Fruit fly (Drosophila melanogaster) whole organism, adult: ENCODE measurements around the gene CG15385.

Source experiments
- CG11617 ChIP-seq: fragments of 200-800 bp; sonication (Bioruptor generic); optimal IDR thresholded peaks from 2 replicates; lab custom pipeline; 2017; ENCODE audit warnings: mild to moderate bottlenecking, missing biosample characterization, missing genetic modification reagents, missing genetic modification characterization
- CG12768 ChIP-seq: fragments of 200-800 bp; sonication (Bioruptor generic); optimal IDR thresholded peaks from 2 replicates; lab custom pipeline; 2017; ENCODE audit warnings: missing biosample characterization, missing genetic modification characterization, mild to moderate bottlenecking, moderate library complexity, missing genetic modification reagents
- CG14711 ChIP-seq: fragments of 200-800 bp; sonication (Bioruptor generic); optimal IDR thresholded peaks from 2 replicates; lab custom pipeline; 2018; ENCODE audit warnings: missing biosample characterization, mild to moderate bottlenecking, missing genetic modification characterization, moderate library complexity
- CG1620 ChIP-seq: fragments of 200-800 bp; sonication (Bioruptor generic); optimal IDR thresholded peaks from 2 replicates; lab custom pipeline; 2016; ENCODE audit warnings: missing biosample characterization, missing genetic modification characterization
- CG33017 ChIP-seq: fragments of 200-800 bp; sonication (Bioruptor generic); optimal IDR thresholded peaks from 2 replicates; lab custom pipeline; 2018; ENCODE audit warnings: missing biosample characterization, mild to moderate bottlenecking, missing genetic modification characterization, moderate library complexity
- CG5204 ChIP-seq: fragments of 200-800 bp; sonication (Bioruptor generic); optimal IDR thresholded peaks from 2 replicates; lab custom pipeline; 2016; ENCODE audit warnings: missing biosample characterization, missing genetic modification characterization
- CG7045 ChIP-seq: fragments of 200-800 bp; sonication (Bioruptor generic); optimal IDR thresholded peaks from 2 replicates; lab custom pipeline; 2017; ENCODE audit warnings: missing biosample characterization, mild to moderate bottlenecking, missing genetic modification characterization
- CG7101 ChIP-seq: fragments of 200-800 bp; sonication (Bioruptor generic); optimal IDR thresholded peaks from 2 replicates; lab custom pipeline; 2018; ENCODE audit warnings: missing biosample characterization, mild to moderate bottlenecking, missing genetic modification characterization, moderate library complexity
- Clk ChIP-seq: fragments of 200-800 bp; sonication (Bioruptor generic); optimal IDR thresholded peaks from 2 replicates; lab custom pipeline; 2017; ENCODE audit warnings: missing biosample characterization, missing genetic modification characterization
- Crg-1 ChIP-seq: fragments of 200-800 bp; sonication (Bioruptor generic); optimal IDR thresholded peaks from 2 replicates; lab custom pipeline; 2016; ENCODE audit warnings: missing biosample characterization, missing genetic modification characterization
- Hr96 ChIP-seq: fragments of 200-800 bp; sonication (Bioruptor generic); optimal IDR thresholded peaks from 2 replicates; lab custom pipeline; 2016; ENCODE audit warnings: missing biosample characterization, missing genetic modification characterization
- Mnt ChIP-seq: fragments of 200-800 bp; sonication (Bioruptor generic); optimal IDR thresholded peaks from 2 replicates; lab custom pipeline; 2016; ENCODE audit warnings: missing biosample characterization, mild to moderate bottlenecking, missing genetic modification characterization
- bab1 ChIP-seq: fragments of 200-800 bp; sonication (Bioruptor generic); optimal IDR thresholded peaks from 3 replicates; lab custom pipeline; 2019; ENCODE audit warnings: missing biosample characterization, mild to moderate bottlenecking, missing genetic modification characterization, moderate library complexity
- cic ChIP-seq: fragments of 200-800 bp; sonication (Bioruptor generic); optimal IDR thresholded peaks from 2 replicates; lab custom pipeline; 2017; ENCODE audit warnings: missing biosample characterization, mild to moderate bottlenecking, missing genetic modification characterization, moderate library complexity
- cnc ChIP-seq, 2 experiments: fragments of >200 bp; optimal IDR thresholded peaks; 2 replicates each; lab custom pipeline; 2017
- kay ChIP-seq: fragments of 200-800 bp; sonication (Bioruptor generic); peaks from one replicate; lab custom pipeline; 2016; ENCODE audit warnings: missing biosample characterization, missing genetic modification characterization, borderline replicate concordance
- ovo ChIP-seq: fragments of 200-800 bp; sonication (Bioruptor generic); optimal IDR thresholded peaks from 2 replicates; lab custom pipeline; 2016; ENCODE audit warnings: missing biosample characterization, missing genetic modification characterization
- pad ChIP-seq: fragments of 200-800 bp; sonication (Bioruptor generic); optimal IDR thresholded peaks from 3 replicates; lab custom pipeline; 2017; ENCODE audit warnings: missing biosample characterization, missing genetic modification characterization, mild to moderate bottlenecking, moderate library complexity, missing genetic modification reagents
- tj ChIP-seq: fragments of 200-800 bp; sonication (Bioruptor generic); optimal IDR thresholded peaks from 3 replicates; lab custom pipeline; 2017; ENCODE audit warnings: missing biosample characterization, mild to moderate bottlenecking, missing genetic modification characterization, moderate library complexity
- toe ChIP-seq: fragments of 200-800 bp; sonication (Bioruptor generic); optimal IDR thresholded peaks from 2 replicates; lab custom pipeline; 2016; ENCODE audit warnings: missing biosample characterization, missing genetic modification characterization

The CG15385 gene

DNA sequence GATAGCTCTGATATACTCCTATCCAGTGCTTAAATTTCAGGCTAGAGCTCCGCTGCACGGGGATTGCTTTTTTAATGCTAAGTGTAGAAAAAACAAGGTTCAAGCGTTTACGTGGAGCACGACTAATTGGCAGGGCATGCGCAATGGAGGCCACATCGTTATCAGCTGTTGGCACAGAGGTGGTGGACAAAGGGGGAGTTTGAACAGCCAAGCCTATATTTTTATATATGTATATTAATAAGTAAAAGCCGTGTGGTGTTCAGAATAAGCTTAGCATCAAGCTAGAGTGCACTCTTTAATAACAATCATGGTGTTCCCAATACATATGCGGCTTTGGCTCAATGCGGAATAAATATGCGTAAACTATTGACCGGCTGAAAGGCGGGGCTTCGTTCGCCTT, at the start of gene CG15385:
Gene CG15385, minus strand, starts transcription at position 94 of the 400 bp plus-strand sequence.
- TF ChIP-seq Hr96 (GFP tag; lab: Kevin White, UChicago) (no peak), bab1 (GFP tag; lab: Kevin White, UChicago) (no peak), Crg-1 (GFP tag; lab: Kevin White, UChicago) (no peak), cnc (optimal IDR thresholded peaks at IDR 0.05; lab: Kevin White, UChicago) (no peak), CG1620 (GFP tag; lab: Kevin White, UChicago) (no peak), pad (GFP tag; lab: Kevin White, UChicago) (no peak), CG11617 (GFP tag; lab: Kevin White, UChicago) (no peak), CG7101 (tag; lab: Kevin White, UChicago) (peak; percentile 10), Mnt (GFP tag; lab: Kevin White, UChicago) (peak; percentile 2), CG33017 (peak; percentile 47), toe (GFP tag; lab: Kevin White, UChicago) (no peak), CG7045 (GFP tag; lab: Kevin White, UChicago) (no peak), kay (GFP tag; lab: Kevin White, UChicago) (no peak), tj (no peak), Clk (GFP tag; lab: Kevin White, UChicago) (no peak), ovo (GFP tag; lab: Kevin White, UChicago) (no peak), CG5204 (GFP tag; lab: Kevin White, UChicago) (no peak), CG14711 (tag; lab: Kevin White, UChicago) (no peak), cic (peak; percentile 61), CG12768 (GFP tag; lab: Kevin White, UChicago) (peak; percentile 51)

DNA sequence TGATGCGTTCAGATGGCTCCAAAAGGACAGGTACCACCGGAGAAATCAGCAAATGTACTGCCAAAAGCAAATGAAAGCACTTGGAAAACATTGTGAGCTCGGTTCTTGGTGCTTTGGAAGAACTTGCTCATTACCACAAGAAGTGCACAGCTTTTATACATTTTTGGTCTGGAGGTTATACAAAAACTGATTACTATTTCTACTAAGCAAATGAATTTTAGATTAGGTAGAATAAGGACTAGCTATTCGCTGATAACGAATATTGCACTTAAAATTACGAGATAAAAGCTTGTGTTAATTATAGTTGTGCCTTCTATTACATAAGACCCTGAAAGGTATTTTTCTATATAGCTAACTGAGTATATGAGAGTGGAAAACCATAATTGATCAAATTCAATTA, 42.6 kb upstream of the CG15385 start, which contains the start of gene Send1:
Gene Send1, minus strand, starts transcription at position 101 of the 400 bp plus-strand sequence.
- no peak for TF ChIP-seq Hr96 (GFP tag; lab: Kevin White, UChicago)
- no peak for TF ChIP-seq cic
- no peak for TF ChIP-seq CG7045 (GFP tag; lab: Kevin White, UChicago)
- TF ChIP-seq CG1620 (GFP tag; lab: Kevin White, UChicago) = no peak
- TF ChIP-seq CG33017 = no peak
- TF ChIP-seq Clk (GFP tag; lab: Kevin White, UChicago) = no peak
- no peak for TF ChIP-seq CG7101 (tag; lab: Kevin White, UChicago)
- no peak for TF ChIP-seq kay (GFP tag; lab: Kevin White, UChicago)
- no peak for TF ChIP-seq cnc (optimal IDR thresholded peaks at IDR 0.05; lab: Kevin White, UChicago)
- no peak for TF ChIP-seq bab1 (GFP tag; lab: Kevin White, UChicago)
- no peak for TF ChIP-seq Mnt (GFP tag; lab: Kevin White, UChicago)
- no peak for TF ChIP-seq CG5204 (GFP tag; lab: Kevin White, UChicago)
- no peak for TF ChIP-seq toe (GFP tag; lab: Kevin White, UChicago)
- TF ChIP-seq CG14711 (tag; lab: Kevin White, UChicago) = no peak
- no peak for TF ChIP-seq CG12768 (GFP tag; lab: Kevin White, UChicago)
- TF ChIP-seq ovo (GFP tag; lab: Kevin White, UChicago) = no peak
- TF ChIP-seq Crg-1 (GFP tag; lab: Kevin White, UChicago) = no peak
- no peak for TF ChIP-seq tj

DNA sequence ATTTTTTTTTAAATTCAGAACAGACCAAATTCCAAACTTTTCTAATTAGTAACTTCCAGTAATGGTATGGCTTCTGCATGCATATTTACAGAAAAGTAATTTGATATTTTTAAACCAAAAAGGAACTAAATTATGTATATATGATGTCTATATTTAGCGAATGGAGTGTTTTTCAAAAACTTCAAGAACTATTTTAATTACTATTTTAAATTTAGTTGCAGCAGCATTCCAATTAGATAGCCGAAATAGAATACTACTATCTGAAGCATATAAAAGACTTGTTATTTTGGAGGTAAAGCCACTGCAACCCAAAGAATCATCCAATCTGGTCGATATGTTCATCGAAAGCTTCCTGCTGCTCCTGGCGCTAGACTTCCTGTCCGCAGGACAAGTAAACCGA, 40.4 kb upstream of the CG15385 start, which contains the start of gene CG17234:
Gene CG17234, plus strand, starts transcription at position 301 of the 400 bp plus-strand sequence.
- TF ChIP-seq tj (no peak), ovo (GFP tag; lab: Kevin White, UChicago) (no peak), CG7045 (GFP tag; lab: Kevin White, UChicago) (no peak), bab1 (GFP tag; lab: Kevin White, UChicago) (no peak), Hr96 (GFP tag; lab: Kevin White, UChicago) (no peak), CG33017 (no peak), Mnt (GFP tag; lab: Kevin White, UChicago) (no peak), CG5204 (GFP tag; lab: Kevin White, UChicago) (no peak), Clk (GFP tag; lab: Kevin White, UChicago) (no peak), CG11617 (GFP tag; lab: Kevin White, UChicago) (no peak), pad (GFP tag; lab: Kevin White, UChicago) (no peak), cic (no peak), CG1620 (GFP tag; lab: Kevin White, UChicago) (no peak), kay (GFP tag; lab: Kevin White, UChicago) (no peak), CG14711 (tag; lab: Kevin White, UChicago) (no peak)

DNA sequence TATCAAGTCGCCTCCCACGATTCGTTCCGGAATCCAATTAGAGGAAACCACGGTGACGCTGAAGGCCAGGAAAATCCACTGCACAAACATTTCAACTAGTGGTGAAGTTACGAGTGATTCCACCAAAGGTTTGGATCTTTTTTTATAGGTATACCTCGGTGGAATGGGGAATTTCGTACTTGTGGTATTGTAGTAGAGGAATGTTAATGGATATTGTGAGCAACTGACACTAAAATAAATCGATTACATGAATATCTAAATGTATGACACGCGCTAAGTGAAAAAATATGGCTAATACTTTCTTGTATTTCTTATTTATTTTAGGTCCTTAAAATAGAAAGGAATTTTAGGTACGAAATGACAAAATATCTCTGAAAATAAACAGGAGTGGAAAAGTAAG, 39.9 kb upstream of the CG15385 start, which contains the start of gene CG17239:
Gene CG17239, minus strand, starts transcription at position 101 of the 400 bp plus-strand sequence.
- TF ChIP-seq ovo (GFP tag; lab: Kevin White, UChicago) (no peak), bab1 (GFP tag; lab: Kevin White, UChicago) (no peak), CG5204 (GFP tag; lab: Kevin White, UChicago) (no peak), CG11617 (GFP tag; lab: Kevin White, UChicago) (no peak), CG12768 (GFP tag; lab: Kevin White, UChicago) (no peak), CG7045 (GFP tag; lab: Kevin White, UChicago) (no peak), CG33017 (no peak), Clk (GFP tag; lab: Kevin White, UChicago) (no peak), pad (GFP tag; lab: Kevin White, UChicago) (no peak), tj (no peak), cic (no peak), cnc (optimal IDR thresholded peaks at IDR 0.05; lab: Kevin White, UChicago) (no peak), Crg-1 (GFP tag; lab: Kevin White, UChicago) (no peak), CG7101 (tag; lab: Kevin White, UChicago) (no peak)

DNA sequence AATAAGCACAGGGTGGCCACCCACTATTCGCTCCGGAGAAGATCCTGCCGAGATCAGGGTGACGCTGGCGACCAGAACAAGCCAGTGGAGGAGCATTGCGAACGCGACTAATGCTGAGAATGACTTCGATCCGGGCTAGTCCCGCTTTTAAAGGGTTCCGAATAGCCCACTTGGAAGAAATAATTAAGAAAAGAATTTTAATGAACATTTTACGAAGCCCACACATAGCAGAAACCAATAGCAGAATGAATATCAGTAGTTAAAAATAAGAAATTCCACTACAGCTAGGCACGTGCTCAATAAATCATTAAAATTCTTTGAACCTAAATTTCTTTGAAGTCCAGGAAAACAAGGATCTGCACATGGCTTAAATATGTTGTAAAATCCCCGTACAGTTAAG, 38.8 kb upstream of the CG15385 start, which contains the start of gene Ser12:
Gene Ser12, minus strand, starts transcription at position 101 of the 400 bp plus-strand sequence.
- TF ChIP-seq Mnt (GFP tag; lab: Kevin White, UChicago) (no peak), cnc (optimal IDR thresholded peaks at IDR 0.05; lab: Kevin White, UChicago) (no peak), CG5204 (GFP tag; lab: Kevin White, UChicago) (no peak), CG1620 (GFP tag; lab: Kevin White, UChicago) (no peak), cic (no peak), ovo (GFP tag; lab: Kevin White, UChicago) (no peak), Hr96 (GFP tag; lab: Kevin White, UChicago) (no peak), CG12768 (GFP tag; lab: Kevin White, UChicago) (no peak), bab1 (GFP tag; lab: Kevin White, UChicago) (no peak), tj (no peak), toe (GFP tag; lab: Kevin White, UChicago) (no peak), kay (GFP tag; lab: Kevin White, UChicago) (no peak), Crg-1 (GFP tag; lab: Kevin White, UChicago) (no peak), CG14711 (tag; lab: Kevin White, UChicago) (no peak), pad (GFP tag; lab: Kevin White, UChicago) (no peak), Clk (GFP tag; lab: Kevin White, UChicago) (no peak)
